Worm (Caenorhabditis elegans): ENCODE data around the gene mls-2.

- TF ChIP-seq zag-1 (tag; optimal IDR thresholded peaks at IDR 0.05), result no peak
- no peak for TF ChIP-seq dpl-1 (GFP tag; optimal IDR thresholded peaks at IDR 0.05)
- TF ChIP-seq fkh-4 (tag; optimal IDR thresholded peaks at IDR 0.05; ENCODE audit: borderline replicate concordance), result no peak
- TF ChIP-seq nhr-84 (tag; optimal IDR thresholded peaks at IDR 0.05), result no peak
- TF ChIP-seq egl-27 (tag; optimal IDR thresholded peaks at IDR 0.05), result no peak
- TF ChIP-seq snu-23 (GFP tag; optimal IDR thresholded peaks at IDR 0.05), result no peak
- no peak for TF ChIP-seq unc-62 (GFP tag; optimal IDR thresholded peaks at IDR 0.05)
- TF ChIP-seq lir-3 (tag; optimal IDR thresholded peaks at IDR 0.05; ENCODE audit: poor library complexity), result no peak
- TF ChIP-seq mdl-1 (tag; optimal IDR thresholded peaks at IDR 0.05), result peak in 1 of 2 experiments; percentile 30
- no peak for TF ChIP-seq efl-3 (GFP tag; optimal IDR thresholded peaks at IDR 0.05)
- peak; percentile 12 for TF ChIP-seq pqm-1 (tag; optimal IDR thresholded peaks at IDR 0.05)
Observed at ce11 chrX:4795329-4795728, 33.9 kb upstream of the mls-2 start.

Data from whole organism, L1 larva.